Worm (Caenorhabditis elegans): ENCODE results near the gene K11D12.11.

The K11D12.11 gene

DNA sequence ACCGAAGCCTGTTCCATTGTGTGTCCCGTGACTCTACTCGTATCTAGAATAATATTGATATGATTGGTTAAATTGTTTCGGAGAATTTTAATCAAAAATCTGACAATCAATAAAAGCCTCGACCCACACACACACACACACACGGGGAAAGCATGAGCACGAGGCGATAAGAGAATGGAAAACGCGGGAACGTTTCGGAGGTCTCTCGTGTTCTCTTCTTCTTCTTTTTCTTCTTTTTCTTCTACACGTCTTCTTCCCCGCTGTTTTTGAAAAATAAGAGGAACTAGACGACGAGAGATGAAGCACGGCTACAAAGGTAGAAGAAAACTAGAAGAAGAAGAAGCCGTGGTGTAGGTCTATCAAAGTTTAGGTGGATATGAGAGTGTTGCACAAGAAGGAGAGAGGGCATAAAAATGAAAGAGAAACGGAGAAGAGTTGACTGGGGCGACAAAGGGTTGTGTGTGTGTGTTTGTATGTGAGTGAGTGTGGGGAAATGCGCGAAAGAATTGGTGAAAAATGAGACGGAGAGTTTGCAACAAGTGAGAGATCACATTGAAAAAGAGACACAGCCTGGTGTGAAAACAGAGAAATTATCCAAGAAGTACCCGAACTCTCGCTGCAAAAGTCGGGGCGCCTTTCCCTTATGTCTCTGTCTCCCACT, 25.5 kb upstream of the K11D12.11 start, which contains the start of gene mlk-1:
TSS of gene mlk-1 (minus strand) at position 51 of the 661 bp plus-strand sequence.
- TF ChIP-seq dmd-4 (tag; optimal IDR thresholded peaks at IDR 0.05) (no peak), ztf-11 (tag; optimal IDR thresholded peaks at IDR 0.05) (no peak), lin-13 (GFP tag; optimal IDR thresholded peaks at IDR 0.05) (peak; percentile 20), ama-1 (optimal IDR thresholded peaks at IDR 0.05) (peak; percentile 68), R02D3.7 (tag; optimal IDR thresholded peaks at IDR 0.05) (no peak), mab-5 (tag; optimal IDR thresholded peaks at IDR 0.05) (no peak), C34F6.9 (tag; optimal IDR thresholded peaks at IDR 0.05) (peak; percentile 82), F13H6.1 (tag; optimal IDR thresholded peaks at IDR 0.05) (peak; percentile 86), ztf-1 (GFP tag; conservative IDR thresholded peaks at IDR 0.05) (no peak), elt-1 (tag; optimal IDR thresholded peaks at IDR 0.05) (no peak), ceh-16 (tag; optimal IDR thresholded peaks at IDR 0.05) (no peak), elt-3 (tag; optimal IDR thresholded peaks at IDR 0.05) (no peak), nhr-129 (tag; optimal IDR thresholded peaks at IDR 0.05) (peak; percentile 86), unc-39 (tag; optimal IDR thresholded peaks at IDR 0.05) (no peak), lin-39 (tag; optimal IDR thresholded peaks at IDR 0.05) (no peak), nhr-25 (tag; optimal IDR thresholded peaks at IDR 0.05) (peak; percentile 70), mdl-1 (tag; optimal IDR thresholded peaks at IDR 0.05) (peak; percentile 4 to 62), egl-27 (tag; optimal IDR thresholded peaks at IDR 0.05) (no peak), sma-3 (GFP tag; optimal IDR thresholded peaks at IDR 0.05) (no peak), crh-2 (tag; optimal IDR thresholded peaks at IDR 0.05) (peak; percentile 44), unc-55 (GFP tag; optimal IDR thresholded peaks at IDR 0.05) (peak; percentile 88), nhr-77 (tag; optimal IDR thresholded peaks at IDR 0.05) (no peak), ZK546.5 (tag; optimal IDR thresholded peaks at IDR 0.05) (no peak), snpc-4 (tag; optimal IDR thresholded peaks at IDR 0.05) (no peak), lin-11 (tag; optimal IDR thresholded peaks at IDR 0.05) (peak; percentile 6), unc-62 (GFP tag; optimal IDR thresholded peaks at IDR 0.05) (no peak), gmeb-1 (tag; optimal IDR thresholded peaks at IDR 0.05) (no peak), ceh-82 (tag; optimal IDR thresholded peaks at IDR 0.05) (no peak), nhr-237 (tag; optimal IDR thresholded peaks at IDR 0.05) (no peak), nhr-10 (tag; optimal IDR thresholded peaks at IDR 0.05) (no peak), fos-1 (tag; optimal IDR thresholded peaks at IDR 0.05) (peak; percentile 43), nhr-12 (tag; optimal IDR thresholded peaks at IDR 0.05) (no peak), peb-1 (tag; optimal IDR thresholded peaks at IDR 0.05) (no peak), skn-1 (tag; optimal IDR thresholded peaks at IDR 0.05) (no peak), sem-4 (tag; optimal IDR thresholded peaks at IDR 0.05) (no peak), aly-2 (tag; optimal IDR thresholded peaks at IDR 0.05) (no peak), lsy-2 (tag; optimal IDR thresholded peaks at IDR 0.05) (peak; percentile 17 to 71), alr-1 (tag; optimal IDR thresholded peaks at IDR 0.05) (no peak), mbf-1 (tag; optimal IDR thresholded peaks at IDR 0.05) (no peak), nhr-6 (tag; optimal IDR thresholded peaks at IDR 0.05) (peak; percentile 81), nhr-23 (tag; optimal IDR thresholded peaks at IDR 0.05) (no peak), nhr-11 (tag; optimal IDR thresholded peaks at IDR 0.05) (no peak), zag-1 (tag; optimal IDR thresholded peaks at IDR 0.05) (peak; percentile 40), sma-9 (GFP tag; optimal IDR thresholded peaks at IDR 0.05) (peak; percentile 60), sma-9 (tag; optimal IDR thresholded peaks at IDR 0.05) (no peak), nhr-21 (tag; optimal IDR thresholded peaks at IDR 0.05) (peak; percentile 46), ztf-4 (tag; optimal IDR thresholded peaks at IDR 0.05) (no peak), Y55F3AM.14 (GFP tag; optimal IDR thresholded peaks at IDR 0.05) (peak; percentile 73), blmp-1 (tag; optimal IDR thresholded peaks at IDR 0.05; ENCODE audit: insufficient read depth) (peak; percentile 77)
